Worm (Caenorhabditis elegans) whole organism, dauer: ENCODE measurements around the gene R04B5.7.

ENCODE experiments used
- unc-62 ChIP-seq: sonication (generic microtip); optimal IDR thresholded peaks from 2 replicates; lab custom pipeline; 2017; ENCODE audit warnings: missing biosample characterization, missing genetic modification reagents, missing genetic modification characterization

Gene R04B5.7

DNA sequence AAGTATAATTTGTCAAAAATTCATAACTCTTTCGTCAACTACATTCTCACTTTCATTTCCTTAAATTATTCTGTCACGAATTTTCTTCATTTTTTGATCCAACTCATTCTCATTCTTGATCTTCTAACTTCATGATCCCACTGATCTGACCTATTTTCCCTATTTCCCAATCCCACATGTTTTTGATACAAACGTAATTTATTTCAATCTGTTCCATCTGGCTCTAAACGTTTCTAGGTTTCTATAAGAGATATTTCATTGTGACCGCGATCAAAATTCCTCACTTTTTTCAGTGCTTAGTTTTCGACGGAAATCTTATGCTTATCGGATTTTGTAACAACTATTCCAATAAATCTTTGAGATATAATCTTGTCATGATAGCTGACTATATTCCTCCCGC is 24.7 kb downstream of the R04B5.7 start:
- no peak for TF ChIP-seq unc-62 (GFP tag; lab: Kevin White, UChicago)

DNA sequence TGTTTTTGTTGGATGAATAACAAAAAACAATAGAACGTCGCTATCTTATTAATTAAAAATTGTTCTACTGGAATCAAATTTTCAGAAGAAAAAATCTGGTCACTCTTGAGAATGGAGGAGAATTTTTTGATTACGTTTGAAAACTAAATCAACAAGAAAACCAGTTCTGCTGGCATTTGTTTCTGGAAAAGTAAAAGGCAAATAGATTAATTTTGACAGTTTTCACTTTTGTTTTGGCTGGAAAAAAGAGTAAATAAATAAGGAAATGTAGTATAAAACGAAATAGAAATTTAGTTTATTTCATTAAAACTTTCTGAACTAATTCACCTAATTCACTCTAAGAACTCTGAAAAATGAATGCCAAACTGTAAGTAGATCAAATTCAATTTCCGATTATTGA is 26.1 kb downstream of the R04B5.7 start, which contains the start of gene fipr-13:
fipr-13 (plus strand) TSS at position 301 of the 400 bp plus-strand sequence.
- TF ChIP-seq unc-62 (GFP tag; lab: Kevin White, UChicago) = no peak

DNA sequence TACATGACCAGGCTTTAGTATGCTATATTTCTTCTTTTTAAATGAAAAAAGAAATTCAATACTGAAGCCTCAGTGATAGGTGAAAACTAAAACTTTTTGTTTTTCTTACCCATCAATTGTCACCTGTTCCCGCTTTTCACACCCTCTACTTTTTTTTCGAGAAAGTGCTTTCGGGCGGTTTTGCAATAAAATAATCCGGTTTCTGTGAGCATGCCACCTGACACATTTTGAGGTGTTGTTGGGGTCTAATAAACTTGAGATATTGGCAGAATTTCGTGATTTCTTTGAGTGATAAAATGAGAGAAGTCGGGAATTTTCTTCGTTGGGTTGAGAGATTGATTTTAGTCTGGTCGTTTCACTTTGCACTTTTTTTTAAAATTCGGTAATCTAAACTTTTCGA is 30.3 kb downstream of the R04B5.7 start:
- no peak for TF ChIP-seq unc-62 (GFP tag; lab: Kevin White, UChicago)

DNA sequence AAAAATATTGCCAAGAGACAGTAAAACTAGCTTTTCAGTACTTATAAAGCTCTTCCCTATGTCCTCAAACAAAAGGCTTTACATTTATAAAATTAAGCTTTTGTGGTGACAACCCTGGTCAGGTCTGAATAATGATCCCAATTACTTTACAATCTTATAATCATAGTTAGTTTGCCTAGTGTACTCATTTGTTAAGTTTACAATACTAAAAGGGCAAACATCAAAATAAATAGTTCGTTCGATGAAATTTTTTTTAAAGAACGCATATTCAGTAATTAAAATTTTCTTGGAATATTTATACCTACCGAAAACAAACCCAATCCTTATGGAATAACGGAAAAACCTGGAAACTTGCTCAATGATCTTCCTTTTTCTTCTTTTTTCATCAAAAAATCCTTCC is 31.6 kb downstream of the R04B5.7 start:
- no peak for TF ChIP-seq unc-62 (GFP tag; lab: Kevin White, UChicago)

DNA sequence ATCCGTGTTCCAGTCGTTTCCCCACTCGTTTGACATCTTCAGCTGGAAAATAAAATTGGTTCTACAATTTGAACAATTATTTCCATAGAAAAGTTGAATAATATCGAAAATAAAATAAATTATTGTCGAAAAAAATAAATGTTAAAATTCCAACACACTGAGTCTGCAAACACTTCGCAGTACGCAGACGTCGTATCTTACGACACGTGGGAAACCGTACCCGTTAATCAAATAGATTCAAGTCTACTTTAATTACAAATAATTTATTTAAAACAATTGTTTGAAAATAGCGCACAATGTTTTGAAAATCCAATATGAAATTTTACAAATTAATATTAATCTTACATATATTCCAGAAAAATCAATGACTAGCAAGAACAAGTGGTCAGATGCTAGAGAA is 35.5 kb downstream of the R04B5.7 start, which contains the start of gene yif-1:
yif-1 (minus strand) TSS at position 42 of the 400 bp plus-strand sequence.
- TF ChIP-seq unc-62 (GFP tag; lab: Kevin White, UChicago) = no peak

DNA sequence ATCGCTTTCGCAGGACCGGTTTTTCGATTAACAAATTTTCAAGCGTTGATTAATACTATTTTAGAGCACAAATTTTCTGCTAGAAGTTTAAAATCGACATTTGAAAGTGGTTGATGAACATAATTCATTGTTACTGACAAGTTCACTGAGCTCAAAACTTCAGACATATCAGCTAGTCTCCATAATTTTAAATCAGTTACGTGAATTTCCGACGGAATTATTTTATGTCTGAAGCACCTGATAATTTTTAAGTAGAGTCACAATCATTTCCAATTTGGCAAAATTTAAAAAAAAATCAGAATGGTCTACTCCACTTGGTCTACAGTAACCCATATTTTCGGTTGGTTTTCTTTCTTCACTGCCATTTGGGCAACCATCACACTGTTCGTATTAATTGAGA is 38.5 kb downstream of the R04B5.7 start, which contains the start of gene str-118:
str-118 (plus strand) TSS at position 301 of the 400 bp plus-strand sequence.
- no peak for TF ChIP-seq unc-62 (GFP tag; lab: Kevin White, UChicago)

DNA sequence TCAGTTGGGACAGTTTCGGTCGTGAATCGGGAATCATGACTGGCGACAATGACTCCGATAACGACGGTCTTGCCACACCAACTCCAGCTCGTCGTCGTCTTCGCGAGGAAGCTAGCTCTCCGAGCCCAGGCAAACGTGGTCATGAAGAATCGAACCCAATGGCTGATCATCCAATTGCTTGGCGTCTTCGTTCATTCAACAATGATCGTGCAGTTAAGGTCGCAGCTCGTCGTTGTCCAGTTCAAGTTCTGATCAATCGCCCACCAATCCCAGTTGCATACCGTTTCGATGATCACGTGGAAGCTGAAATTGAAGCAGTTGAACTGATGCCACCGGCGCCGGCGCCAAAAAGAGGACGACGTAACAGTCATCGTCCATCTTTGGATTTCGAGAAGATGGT is 43.2 kb downstream of the R04B5.7 start:
- no peak for TF ChIP-seq unc-62 (GFP tag; lab: Kevin White, UChicago)

DNA sequence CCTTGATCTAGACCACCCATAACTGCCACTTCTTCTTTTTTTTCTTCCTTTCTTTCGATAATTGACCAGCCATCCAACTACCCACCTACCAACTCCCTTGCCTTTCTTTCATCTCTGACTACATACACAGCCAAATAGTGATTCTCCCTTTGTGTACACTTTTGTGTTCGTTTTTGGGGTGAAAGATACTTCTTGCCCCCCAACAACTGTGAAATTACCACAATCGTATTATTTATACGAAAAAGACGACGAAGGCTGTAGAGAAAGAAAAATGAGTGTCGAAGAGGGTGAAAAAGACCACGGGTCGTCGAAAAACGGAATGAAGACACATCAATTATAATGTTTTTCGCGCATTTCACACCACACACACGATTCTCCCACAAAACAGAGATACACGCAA is 43.9 kb downstream of the R04B5.7 start:
- TF ChIP-seq unc-62 (GFP tag; lab: Kevin White, UChicago) = no peak

DNA sequence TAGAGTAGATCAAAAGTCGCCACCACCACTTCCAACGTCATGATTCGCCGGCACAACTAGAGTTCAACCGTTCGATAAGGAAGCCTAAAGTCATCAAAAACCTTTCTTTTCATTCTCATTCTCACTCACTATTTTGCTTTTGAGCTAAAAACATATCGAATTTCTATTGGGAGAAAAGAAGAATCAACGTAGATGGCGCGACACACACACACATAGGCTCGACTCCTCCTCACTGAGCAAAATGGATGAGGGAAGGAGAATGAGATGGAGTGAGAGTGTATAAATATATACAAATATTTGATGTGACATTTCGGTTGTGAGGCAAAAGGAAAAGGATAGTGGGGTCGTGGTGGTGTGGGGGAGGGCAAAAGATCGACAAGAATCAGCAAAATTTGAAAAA is 45.6 kb downstream of the R04B5.7 start:
- no peak for TF ChIP-seq unc-62 (GFP tag; lab: Kevin White, UChicago)

DNA sequence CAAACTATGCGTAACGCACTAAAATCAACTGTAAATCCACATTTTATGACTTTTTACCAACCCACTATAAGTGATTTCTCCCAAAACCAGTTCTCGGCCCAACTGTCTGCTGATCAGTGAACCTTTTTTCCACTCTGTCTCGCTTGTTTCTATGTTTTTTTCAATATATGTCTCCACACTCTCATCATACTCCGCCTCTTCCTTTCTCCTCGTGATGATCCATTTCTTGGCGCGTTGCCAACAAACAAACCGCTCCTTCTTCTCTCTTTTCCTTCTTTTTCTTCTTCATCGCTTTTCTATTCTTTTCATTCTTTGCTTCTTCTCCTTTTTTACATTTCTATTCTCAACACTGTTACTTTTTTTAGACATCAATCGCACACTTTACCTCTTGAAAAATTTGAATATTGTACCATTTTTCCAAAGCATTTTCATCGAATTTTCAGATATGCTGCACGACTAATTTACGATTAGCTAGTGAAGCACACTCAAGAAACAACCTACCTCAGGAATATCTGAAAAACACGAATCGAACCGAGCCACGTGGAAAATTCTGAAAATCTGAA is 47.0 kb downstream of the R04B5.7 start, which contains the start of gene T06E8.8:
T06E8.8 (plus strand) TSS at position 513 of the 563 bp plus-strand sequence.
- TF ChIP-seq unc-62 (GFP tag; lab: Kevin White, UChicago) = no peak

DNA sequence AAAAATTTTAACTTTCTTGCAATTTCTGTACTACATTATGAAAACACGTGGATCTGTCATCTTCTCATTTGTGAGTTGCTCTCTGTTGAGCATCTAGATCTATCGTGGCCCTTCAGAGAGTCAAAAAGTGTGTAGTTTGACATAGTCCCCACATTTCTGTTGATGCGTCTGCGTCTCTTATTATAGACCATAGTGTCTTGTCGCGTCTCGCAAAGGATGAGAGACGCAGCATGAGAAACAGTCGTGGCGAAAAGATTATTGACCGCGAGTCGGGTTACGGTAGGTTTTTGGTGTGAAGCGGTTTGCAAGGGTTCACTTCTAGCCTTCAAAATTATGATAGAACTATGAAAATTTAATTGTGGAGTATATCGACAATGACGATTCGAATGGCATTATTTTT is 48.1 kb downstream of the R04B5.7 start:
- no peak for TF ChIP-seq unc-62 (GFP tag; lab: Kevin White, UChicago)

DNA sequence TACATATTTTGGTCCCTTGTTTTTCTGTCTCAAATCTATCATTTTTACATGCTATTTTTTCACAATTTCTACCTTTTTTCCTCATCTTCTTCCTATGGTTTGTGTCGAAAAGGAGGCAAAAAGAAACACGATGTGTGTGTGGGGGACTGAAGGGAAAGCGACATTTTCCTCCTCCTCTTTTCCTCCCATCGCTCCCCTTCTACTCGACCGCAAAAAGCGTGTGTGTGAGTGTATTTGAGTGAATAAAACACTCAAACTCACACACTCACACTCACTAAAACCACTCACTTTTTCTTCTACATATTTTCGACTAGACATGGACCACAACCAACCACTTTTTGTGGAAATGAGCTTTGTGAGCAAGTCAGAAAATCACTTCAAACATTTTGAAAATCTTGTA is 48.9 kb downstream of the R04B5.7 start:
- no peak for TF ChIP-seq unc-62 (GFP tag; lab: Kevin White, UChicago)

DNA sequence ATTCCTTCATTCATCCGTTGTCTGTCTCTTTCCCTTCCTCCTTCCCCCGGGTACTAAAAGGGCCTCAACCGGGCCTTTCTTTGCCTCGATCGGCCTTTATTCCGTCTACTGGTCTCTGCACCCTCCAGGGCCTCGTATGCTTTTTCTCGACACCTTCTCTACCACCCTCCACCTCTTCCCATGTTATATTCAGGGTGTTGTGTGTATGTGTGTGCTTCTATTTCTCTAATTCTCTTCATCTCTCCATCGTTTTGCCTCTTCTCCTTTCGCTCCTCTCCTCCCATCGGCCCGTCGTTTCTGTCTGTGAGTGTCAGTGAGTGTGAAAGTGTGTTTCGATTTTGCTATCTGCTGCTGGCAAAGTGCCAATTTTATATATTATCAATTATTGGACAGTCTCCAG is 50.5 kb downstream of the R04B5.7 start:
- TF ChIP-seq unc-62 (GFP tag; lab: Kevin White, UChicago) = no peak
